Worm (Caenorhabditis elegans) whole organism, midembryonic: ENCODE data around the gene bath-47.

Experiments
- T22C8.4 ChIP-seq: fragments of 200-800 bp; sonication (Bioruptor generic); IDR thresholded peaks from 2 replicates; pipeline ENCODE4 v1.3.6; 2022; ENCODE audit warnings: missing genetic modification characterization, missing compliant biosample characterization
- cog-1 ChIP-seq: sonication (generic microtip); optimal IDR thresholded peaks from 2 replicates; lab custom pipeline; 2016; ENCODE audit warnings: missing genetic modification characterization, missing compliant biosample characterization
- flt-1 ChIP-seq: fragments of 200-800 bp; sonication (Bioruptor generic); IDR thresholded peaks from 2 replicates; pipeline ENCODE4 v1.3.6; 2022; ENCODE audit warnings: missing genetic modification characterization, missing compliant biosample characterization
- med-1 ChIP-seq: sonication (generic microtip); optimal IDR thresholded peaks from 2 replicates; lab custom pipeline; 2017; ENCODE audit warnings: missing genetic modification characterization, mild to moderate bottlenecking, missing compliant biosample characterization, antibody characterized with exemption, missing genetic modification reagents; ENCODE audit not compliant: insufficient read depth
- ztf-23 ChIP-seq: fragments of 200-800 bp; sonication (Bioruptor generic); IDR thresholded peaks from 2 replicates; pipeline ENCODE4 v1.3.6; 2022; ENCODE audit warnings: missing genetic modification reagents, missing genetic modification characterization, missing compliant biosample characterization
- ztf-29 ChIP-seq: fragments of 200-800 bp; sonication (Bioruptor generic); IDR thresholded peaks from 2 replicates; pipeline ENCODE4 v1.3.6; 2022; ENCODE audit warnings: missing genetic modification reagents, missing genetic modification characterization, missing compliant biosample characterization

- TF ChIP-seq cog-1 (tag; lab: Kevin White, UChicago) (no peak), med-1 (GFP tag; lab: Kevin White, UChicago) (no peak), T22C8.4 (GFP tag; lab: Robert Waterston, UW) (no peak), ztf-23 (GFP tag; lab: Robert Waterston, UW) (no peak), ztf-29 (no peak), flt-1 (no peak)
Observed at ce11 chrII:1616382-1616781, 14.8 kb downstream of the bath-47 start, which contains the start of gene fbxa-165.
